Worm (Caenorhabditis elegans) whole organism, L3 larva: Measurements from ENCODE around the gene T15B7.15.
A peak's percentile ranks its signal among the peaks of the same experiment; 100 is the strongest.

ENCODE experiments used
- R02D3.7 ChIP-seq: fragments of 150-350 bp; optimal IDR thresholded peaks from 2 replicates; lab custom pipeline; 2014; ENCODE audit warnings: missing biosample characterization, missing genetic modification characterization
- ZK546.5 ChIP-seq: sonication (generic microtip); optimal IDR thresholded peaks from 2 replicates; lab custom pipeline; 2017; ENCODE audit warnings: missing biosample characterization, missing genetic modification characterization
- aly-2 ChIP-seq: fragments of 150-350 bp; optimal IDR thresholded peaks from 2 replicates; lab custom pipeline; 2014; ENCODE audit warnings: missing biosample characterization, missing genetic modification characterization
- ama-1 ChIP-seq: fragments of 150-350 bp; optimal IDR thresholded peaks from 2 replicates; lab custom pipeline; 2018
- ceh-82 ChIP-seq: fragments of 150-350 bp; optimal IDR thresholded peaks from 2 replicates; lab custom pipeline; 2014; ENCODE audit warnings: missing biosample characterization, missing genetic modification characterization
- ceh-9 ChIP-seq: sonication (generic microtip); optimal IDR thresholded peaks from 2 replicates; lab custom pipeline; 2018; ENCODE audit warnings: missing biosample characterization, missing genetic modification characterization
- daf-12 ChIP-seq: fragments of 150-350 bp; optimal IDR thresholded peaks from 2 replicates; lab custom pipeline; 2014; ENCODE audit warnings: missing biosample characterization, missing genetic modification reagents, missing genetic modification characterization
- egl-27 ChIP-seq: sonication (generic microtip); optimal IDR thresholded peaks from 4 replicates; lab custom pipeline; 2017; ENCODE audit warnings: missing biosample characterization, missing genetic modification reagents, missing genetic modification characterization
- elt-1 ChIP-seq: fragments of 150-350 bp; optimal IDR thresholded peaks from 2 replicates; lab custom pipeline; 2014; ENCODE audit warnings: missing biosample characterization, missing genetic modification characterization
- elt-2 ChIP-seq: sonication (generic microtip); optimal IDR thresholded peaks from 2 replicates; lab custom pipeline; 2016; ENCODE audit warnings: missing genetic modification reagents, mild to moderate bottlenecking, missing genetic modification characterization, missing compliant biosample characterization
- elt-3 ChIP-seq, 3 experiments: fragments of 150-350 bp in 1 of 3; sonication (generic microtip) in 2 of 3; optimal IDR thresholded peaks; 2 replicates in 2 of 3; 4 replicates in 1 of 3; lab custom pipeline; 2014 to 2017; ENCODE audit warnings: missing biosample characterization in 3 of 3, missing genetic modification characterization in 3 of 3
- eor-1 ChIP-seq, 2 experiments: fragments of 150-350 bp; optimal IDR thresholded peaks; 2 replicates each; lab custom pipeline; 2014 to 2018; ENCODE audit warnings: missing biosample characterization in 2 of 2, missing genetic modification characterization in 2 of 2
- fkh-10 ChIP-seq: sonication (generic microtip); optimal IDR thresholded peaks from 2 replicates; lab custom pipeline; 2017; ENCODE audit warnings: missing biosample characterization, missing genetic modification reagents, missing genetic modification characterization
- hmg-11 ChIP-seq: sonication (generic microtip); optimal IDR thresholded peaks from 2 replicates; lab custom pipeline; 2016; ENCODE audit warnings: missing genetic modification characterization, missing compliant biosample characterization
- jun-1 ChIP-seq: fragments of 150-350 bp; optimal IDR thresholded peaks from 2 replicates; lab custom pipeline; 2014; ENCODE audit warnings: missing biosample characterization, missing genetic modification reagents, missing genetic modification characterization
- lin-15B ChIP-seq: fragments of 150-350 bp; optimal IDR thresholded peaks from 2 replicates; lab custom pipeline; 2014; ENCODE audit warnings: missing biosample characterization, missing genetic modification characterization
- lin-39 ChIP-seq: fragments of 150-350 bp; optimal IDR thresholded peaks from 2 replicates; lab custom pipeline; 2018; ENCODE audit warnings: missing biosample characterization, missing genetic modification reagents, missing genetic modification characterization
- mdl-1 ChIP-seq: fragments of 150-350 bp; optimal IDR thresholded peaks from 2 replicates; lab custom pipeline; 2014; ENCODE audit warnings: missing biosample characterization, missing genetic modification characterization
- mml-1 ChIP-seq: fragments of 150-350 bp; sonication (generic microtip); optimal IDR thresholded peaks from 3 replicates; lab custom pipeline; 2014; ENCODE audit warnings: missing biosample characterization, missing genetic modification characterization
- nfya-1 ChIP-seq: sonication (generic microtip); optimal IDR thresholded peaks from 2 replicates; lab custom pipeline; 2017; ENCODE audit warnings: missing genetic modification characterization, mild to moderate bottlenecking, missing compliant biosample characterization, antibody characterized with exemption, moderate library complexity; ENCODE audit not compliant: insufficient read depth
- nhr-11 ChIP-seq: fragments of 150-350 bp; optimal IDR thresholded peaks from 2 replicates; lab custom pipeline; 2014; ENCODE audit warnings: missing biosample characterization, missing genetic modification characterization
- nhr-12 ChIP-seq: fragments of 150-350 bp; optimal IDR thresholded peaks from 2 replicates; lab custom pipeline; 2014; ENCODE audit warnings: missing biosample characterization, missing genetic modification characterization
- nhr-23 ChIP-seq: fragments of 150-350 bp; optimal IDR thresholded peaks from 2 replicates; lab custom pipeline; 2014; ENCODE audit warnings: missing biosample characterization, missing genetic modification reagents, missing genetic modification characterization
- nhr-28 ChIP-seq: fragments of 150-350 bp; optimal IDR thresholded peaks from 2 replicates; lab custom pipeline; 2014; ENCODE audit warnings: missing biosample characterization, missing genetic modification characterization
- nhr-43 ChIP-seq: sonication (generic microtip); optimal IDR thresholded peaks from 2 replicates; lab custom pipeline; 2016; ENCODE audit warnings: mild to moderate bottlenecking, missing genetic modification characterization, missing compliant biosample characterization; ENCODE audit not compliant: poor library complexity, severe bottlenecking
- nhr-67 ChIP-seq: fragments of 150-350 bp; optimal IDR thresholded peaks from 2 replicates; lab custom pipeline; 2014; ENCODE audit warnings: missing biosample characterization, missing genetic modification characterization
- nhr-76 ChIP-seq: fragments of 150-350 bp; sonication (generic microtip); optimal IDR thresholded peaks from 5 replicates; lab custom pipeline; 2014; ENCODE audit warnings: missing biosample characterization, missing genetic modification characterization
- nhr-77 ChIP-seq: fragments of 150-350 bp; optimal IDR thresholded peaks from 2 replicates; lab custom pipeline; 2014; ENCODE audit warnings: missing biosample characterization, missing genetic modification characterization
- pha-4 ChIP-seq: fragments of 150-350 bp; optimal IDR thresholded peaks from 2 replicates; lab custom pipeline; 2014; ENCODE audit warnings: missing biosample characterization, missing genetic modification reagents, missing genetic modification characterization
- pqm-1 ChIP-seq: fragments of 150-350 bp; optimal IDR thresholded peaks from 2 replicates; lab custom pipeline; 2017; ENCODE audit warnings: missing biosample characterization, missing genetic modification characterization, inconsistent platforms
- sea-2 ChIP-seq: fragments of 150-350 bp; sonication (generic microtip); optimal IDR thresholded peaks from 4 replicates; lab custom pipeline; 2014; ENCODE audit warnings: missing biosample characterization, missing genetic modification reagents, missing genetic modification characterization
- skn-1 ChIP-seq: fragments of 150-350 bp; optimal IDR thresholded peaks from 2 replicates; lab custom pipeline; 2014; ENCODE audit warnings: missing biosample characterization, missing genetic modification characterization
- tbx-2 ChIP-seq: sonication (generic microtip); optimal IDR thresholded peaks from 2 replicates; lab custom pipeline; 2016; ENCODE audit warnings: mild to moderate bottlenecking, missing genetic modification characterization, missing compliant biosample characterization
- unc-39 ChIP-seq: sonication (generic microtip); optimal IDR thresholded peaks from 4 replicates; lab custom pipeline; 2017; ENCODE audit warnings: missing biosample characterization, missing genetic modification characterization
- unc-62 ChIP-seq: fragments of 150-350 bp; sonication (generic microtip); optimal IDR thresholded peaks from 4 replicates; lab custom pipeline; 2014; ENCODE audit warnings: missing biosample characterization, missing genetic modification reagents, missing genetic modification characterization
- zag-1 ChIP-seq: fragments of 150-350 bp; optimal IDR thresholded peaks from 2 replicates; lab custom pipeline; 2014; ENCODE audit warnings: missing biosample characterization, missing genetic modification characterization
- ztf-4 ChIP-seq: fragments of 150-350 bp; optimal IDR thresholded peaks from 2 replicates; lab custom pipeline; 2014; ENCODE audit warnings: missing biosample characterization, missing genetic modification characterization

The T15B7.15 gene

DNA sequence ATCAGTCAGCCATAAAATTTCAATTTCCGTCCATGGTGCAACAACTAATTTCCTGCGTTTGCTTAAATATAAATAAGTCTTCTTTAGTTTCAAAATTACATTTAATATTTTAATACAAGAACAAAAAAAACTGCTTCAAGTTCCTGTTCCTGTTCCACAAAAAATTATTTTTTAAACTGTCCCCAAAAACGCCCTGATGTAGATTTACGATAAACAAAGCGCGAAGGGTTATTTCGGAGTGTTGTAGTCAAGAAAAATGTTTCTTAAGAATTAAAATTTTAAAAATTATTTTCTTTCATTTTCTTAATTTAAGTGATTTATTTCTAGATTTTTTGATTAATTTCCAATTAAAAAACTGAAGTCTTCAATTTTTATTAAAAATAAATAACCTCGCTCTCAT is at the start of gene T15B7.15:
Gene T15B7.15, minus strand, starts transcription at position 67 of the 400 bp plus-strand sequence.
- TF ChIP-seq unc-39 (tag; lab: Kevin White, UChicago) (no peak), egl-27 (no peak), daf-12 (tag; lab: Kevin White, UChicago) (no peak), aly-2 (tag; lab: Kevin White, UChicago) (no peak), ceh-82 (tag; lab: Kevin White, UChicago) (no peak), nhr-67 (tag; lab: Kevin White, UChicago) (no peak), nhr-12 (tag; lab: Kevin White, UChicago) (no peak), lin-15B (tag; lab: Kevin White, UChicago) (peak; percentile 57), pha-4 (tag; lab: Kevin White, UChicago) (peak; percentile 51), lin-39 (no peak), unc-62 (GFP tag; lab: Kevin White, UChicago) (no peak), ztf-4 (tag; lab: Kevin White, UChicago) (no peak), ceh-9 (tag; lab: Kevin White, UChicago) (no peak), ama-1 (lab: Kevin White, UChicago) (no peak), mml-1 (tag; lab: Kevin White, UChicago) (no peak), nhr-23 (peak; percentile 43), fkh-10 (no peak), elt-3 (tag; optimal IDR thresholded peaks at IDR 0.05; lab: Kevin White, UChicago) (no peak), zag-1 (tag; lab: Kevin White, UChicago) (no peak), eor-1 (tag; optimal IDR thresholded peaks at IDR 0.05; lab: Kevin White, UChicago) (no peak), hmg-11 (peak; percentile 20), R02D3.7 (tag; lab: Kevin White, UChicago) (peak; percentile 96), mdl-1 (tag; lab: Kevin White, UChicago) (no peak), nfya-1 (tag; lab: Kevin White, UChicago) (peak; percentile 44), elt-1 (no peak), nhr-76 (tag; lab: Kevin White, UChicago) (no peak), nhr-11 (tag; lab: Kevin White, UChicago) (no peak), skn-1 (tag; lab: Kevin White, UChicago) (no peak), nhr-28 (tag; lab: Kevin White, UChicago) (no peak)

ce11 chrV:6885070-6885469 is 46.6 kb upstream of the T15B7.15 start:
- no peak for TF ChIP-seq ztf-4 (tag; lab: Kevin White, UChicago)
- TF ChIP-seq nhr-77 = no peak
- TF ChIP-seq nhr-76 (tag; lab: Kevin White, UChicago) = no peak
- TF ChIP-seq unc-39 (tag; lab: Kevin White, UChicago) = no peak
- no peak for TF ChIP-seq sea-2 (GFP tag; lab: Kevin White, UChicago)
- no peak for TF ChIP-seq pqm-1 (tag; lab: Kevin White, UChicago)
- no peak for TF ChIP-seq egl-27
- no peak for TF ChIP-seq nhr-43 (tag; lab: Kevin White, UChicago)
- no peak for TF ChIP-seq elt-3 (tag; optimal IDR thresholded peaks at IDR 0.05; lab: Kevin White, UChicago)
- TF ChIP-seq ZK546.5 = no peak
- TF ChIP-seq elt-2 (tag; lab: Kevin White, UChicago) = no peak
- TF ChIP-seq ama-1 (lab: Kevin White, UChicago) = no peak
- no peak for TF ChIP-seq ceh-9 (tag; lab: Kevin White, UChicago)
- no peak for TF ChIP-seq zag-1 (tag; lab: Kevin White, UChicago)
- TF ChIP-seq lin-39 = no peak

DNA sequence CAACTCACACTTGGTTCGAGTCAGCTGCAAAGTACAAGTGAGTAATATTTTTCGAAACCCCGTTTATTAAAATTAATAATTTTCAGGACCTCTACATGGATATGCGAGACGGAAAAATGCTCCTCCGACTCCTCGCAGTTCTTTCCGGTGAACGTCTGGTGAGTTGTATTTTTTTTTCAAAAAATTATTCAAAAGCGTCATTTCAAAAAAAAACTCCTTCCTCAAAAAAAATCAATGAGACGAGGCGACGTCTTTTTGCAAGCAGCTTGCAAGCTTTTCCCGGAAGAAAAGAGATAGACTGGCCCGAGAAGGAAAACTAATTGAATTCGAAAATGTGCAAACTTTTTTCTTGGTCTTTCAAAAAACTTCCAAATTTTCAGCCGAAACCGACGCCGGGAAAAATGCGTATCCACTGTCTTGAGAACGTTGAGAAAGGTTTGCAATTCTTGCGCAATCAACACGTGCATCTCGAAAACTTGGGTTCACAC is 44.0 kb upstream of the T15B7.15 start:
- no peak for TF ChIP-seq nfya-1 (tag; lab: Kevin White, UChicago)
- no peak for TF ChIP-seq nhr-11 (tag; lab: Kevin White, UChicago)
- no peak for TF ChIP-seq tbx-2 (tag; lab: Kevin White, UChicago)
- TF ChIP-seq jun-1 (tag; lab: Kevin White, UChicago) = no peak
- TF ChIP-seq hmg-11 = no peak
- TF ChIP-seq nhr-67 (tag; lab: Kevin White, UChicago) = no peak
- TF ChIP-seq nhr-76 (tag; lab: Kevin White, UChicago) = no peak

DNA sequence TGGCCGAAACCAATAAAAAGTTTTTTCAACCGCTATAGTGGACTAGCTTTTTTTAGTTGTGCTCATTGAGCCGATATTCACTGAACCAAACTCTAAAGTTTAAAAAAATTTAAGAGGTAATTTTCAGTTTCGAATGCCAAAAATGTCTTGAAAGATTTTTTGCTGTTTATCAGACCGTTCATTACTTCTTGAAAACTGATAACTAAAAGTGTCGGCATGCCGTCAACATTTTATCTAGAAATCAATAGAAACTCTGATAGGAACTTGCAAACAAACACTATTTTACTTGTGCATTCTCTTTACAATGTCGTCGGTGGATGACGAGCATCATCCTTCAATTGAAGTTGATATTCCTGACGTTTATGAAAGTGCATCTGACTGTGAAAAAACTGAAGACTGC is 43.3 kb upstream of the T15B7.15 start:
- TF ChIP-seq tbx-2 (tag; lab: Kevin White, UChicago) = no peak
- TF ChIP-seq nfya-1 (tag; lab: Kevin White, UChicago) = no peak
- no peak for TF ChIP-seq eor-1 (tag; optimal IDR thresholded peaks at IDR 0.05; lab: Kevin White, UChicago)
- TF ChIP-seq elt-2 (tag; lab: Kevin White, UChicago) = peak; percentile 68
